Worm (Caenorhabditis elegans): Measurements from ENCODE around the gene W06A7.2.
"Not testable (repeated sequence)": the region's sequence is repeated elsewhere in the genome, so short reads cannot be mapped to it uniquely, and the experiment has no call there.

DNA sequence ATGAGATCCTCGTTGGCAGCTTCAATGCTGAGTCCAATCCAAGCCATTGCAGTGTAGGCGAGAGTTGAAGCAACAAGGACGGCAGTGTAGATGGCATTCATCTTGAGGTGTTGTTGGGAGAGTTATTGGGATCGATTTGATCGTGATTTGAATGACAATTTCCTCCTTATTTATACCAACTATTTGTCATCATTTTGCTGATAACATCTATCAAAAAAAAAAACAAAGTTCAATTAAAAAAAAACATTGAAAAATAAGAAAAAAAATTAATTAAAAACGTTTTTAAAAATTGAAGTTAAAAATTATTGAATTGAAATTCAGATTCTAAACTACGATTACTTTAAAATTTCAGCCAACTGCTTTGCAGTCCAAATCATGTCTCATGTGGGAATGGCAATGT, 5.3 kb downstream of the W06A7.2 start, which contains the start of gene nspa-8:
- not testable (repeated sequence) for TF ChIP-seq aly-2 (tag; optimal IDR thresholded peaks at IDR 0.05); fos-1 (tag; optimal IDR thresholded peaks at IDR 0.05); nhr-28 (tag; optimal IDR thresholded peaks at IDR 0.05); ceh-8 (GFP tag; optimal IDR thresholded peaks at IDR 0.05); elt-2 (tag; optimal IDR thresholded peaks at IDR 0.05); nhr-90 (tag; optimal IDR thresholded peaks at IDR 0.05; ENCODE audit: poor library complexity); ces-1 (GFP tag; optimal IDR thresholded peaks at IDR 0.05); jun-1 (tag; optimal IDR thresholded peaks at IDR 0.05); ama-1 (optimal IDR thresholded peaks at IDR 0.05); lsy-2 (tag; optimal IDR thresholded peaks at IDR 0.05); hpl-2 (GFP tag; optimal IDR thresholded peaks at IDR 0.05)
